Worm (Caenorhabditis elegans) whole organism, mixed stage, embryonic: ENCODE results near the gene F36H5.12.

Source experiments
- M03D4.4 ChIP-seq: sonication (generic microtip); optimal IDR thresholded peaks from 2 replicates; lab custom pipeline; 2017; ENCODE audit warnings: mild to moderate bottlenecking, missing genetic modification characterization, missing compliant biosample characterization
- bed-3 ChIP-seq: fragments of 200-800 bp; sonication (Bioruptor generic); optimal IDR thresholded peaks from 3 replicates; lab custom pipeline; 2018; ENCODE audit warnings: mild to moderate bottlenecking, missing genetic modification characterization, moderate library complexity, missing compliant biosample characterization
- blmp-1 ChIP-seq: fragments of 150-350 bp; optimal IDR thresholded peaks from 2 replicates; lab custom pipeline; 2014; ENCODE audit warnings: missing biosample characterization, missing genetic modification characterization
- ceh-39 ChIP-seq: fragments of 150-350 bp; optimal IDR thresholded peaks from 2 replicates; lab custom pipeline; 2014; ENCODE audit warnings: missing biosample characterization, missing genetic modification characterization
- ceh-43 ChIP-seq: fragments of 200-800 bp; sonication (Bioruptor generic); optimal IDR thresholded peaks from 2 replicates; lab custom pipeline; 2018; ENCODE audit warnings: mild to moderate bottlenecking, missing genetic modification characterization, moderate library complexity, missing compliant biosample characterization
- ceh-83 ChIP-seq: fragments of 200-800 bp; sonication (Bioruptor generic); optimal IDR thresholded peaks from 2 replicates; lab custom pipeline; 2018; ENCODE audit warnings: mild to moderate bottlenecking, missing genetic modification characterization, missing compliant biosample characterization
- ces-1 ChIP-seq: fragments of 150-350 bp; optimal IDR thresholded peaks from 2 replicates; lab custom pipeline; 2014; ENCODE audit warnings: missing biosample characterization, missing genetic modification reagents, missing genetic modification characterization
- cnd-1 ChIP-seq: fragments of 200-800 bp; sonication (Bioruptor generic); optimal IDR thresholded peaks from 2 replicates; lab custom pipeline; 2018; ENCODE audit warnings: mild to moderate bottlenecking, missing genetic modification characterization, missing compliant biosample characterization
- drap-1 ChIP-seq: fragments of 200-800 bp; sonication (Bioruptor generic); optimal IDR thresholded peaks from 3 replicates; lab custom pipeline; 2018; ENCODE audit warnings: mild to moderate bottlenecking, missing genetic modification characterization, missing compliant biosample characterization
- elt-1 ChIP-seq: sonication (generic microtip); optimal IDR thresholded peaks from 2 replicates; lab custom pipeline; 2017; ENCODE audit warnings: missing genetic modification characterization, mild to moderate bottlenecking, missing compliant biosample characterization, antibody characterized with exemption, moderate library complexity, borderline replicate concordance; ENCODE audit not compliant: insufficient read depth
- elt-3 ChIP-seq: fragments of 150-350 bp; optimal IDR thresholded peaks from 2 replicates; lab custom pipeline; 2014; ENCODE audit warnings: missing biosample characterization, missing genetic modification characterization
- flh-1 ChIP-seq: fragments of 200-800 bp; sonication (Bioruptor generic); optimal IDR thresholded peaks from 2 replicates; lab custom pipeline; 2018; ENCODE audit warnings: mild to moderate bottlenecking, missing genetic modification characterization, moderate library complexity, missing compliant biosample characterization
- ham-2 ChIP-seq: fragments of 200-800 bp; sonication (Bioruptor generic); optimal IDR thresholded peaks from 2 replicates; lab custom pipeline; 2018; ENCODE audit warnings: mild to moderate bottlenecking, missing genetic modification characterization, missing compliant biosample characterization
- hlh-1 ChIP-seq: fragments of 150-350 bp; optimal IDR thresholded peaks from 2 replicates; lab custom pipeline; 2014; ENCODE audit warnings: missing biosample characterization, missing genetic modification reagents, missing genetic modification characterization
- lin-13 ChIP-seq: fragments of 150-350 bp; optimal IDR thresholded peaks from 2 replicates; lab custom pipeline; 2014; ENCODE audit warnings: missing biosample characterization, missing genetic modification characterization
- lin-32 ChIP-seq: fragments of 200-800 bp; sonication (Bioruptor generic); optimal IDR thresholded peaks from 2 replicates; lab custom pipeline; 2018; ENCODE audit warnings: mild to moderate bottlenecking, missing genetic modification characterization, missing compliant biosample characterization
- lsy-2 ChIP-seq: fragments of 150-350 bp; optimal IDR thresholded peaks from 2 replicates; lab custom pipeline; 2014; ENCODE audit warnings: missing biosample characterization, missing genetic modification characterization
- mab-5 ChIP-seq: fragments of 150-350 bp; optimal IDR thresholded peaks from 2 replicates; lab custom pipeline; 2014; ENCODE audit warnings: missing biosample characterization, missing genetic modification characterization
- mep-1 ChIP-seq: fragments of 150-350 bp; optimal IDR thresholded peaks from 2 replicates; lab custom pipeline; 2017; ENCODE audit warnings: missing biosample characterization, missing genetic modification reagents, missing genetic modification characterization, inconsistent platforms
- nhr-12 ChIP-seq: fragments of 150-350 bp; optimal IDR thresholded peaks from 2 replicates; lab custom pipeline; 2014; ENCODE audit warnings: missing biosample characterization, missing genetic modification characterization
- nhr-2 ChIP-seq: fragments of 150-350 bp; optimal IDR thresholded peaks from 2 replicates; lab custom pipeline; 2014; ENCODE audit warnings: missing biosample characterization, missing genetic modification characterization
- nhr-237 ChIP-seq: fragments of 150-350 bp; optimal IDR thresholded peaks from 2 replicates; lab custom pipeline; 2014; ENCODE audit warnings: missing biosample characterization, missing genetic modification characterization
- nhr-28 ChIP-seq: fragments of 150-350 bp; optimal IDR thresholded peaks from 2 replicates; lab custom pipeline; 2014; ENCODE audit warnings: missing biosample characterization, missing genetic modification characterization
- pha-4 ChIP-seq: fragments of 150-350 bp; optimal IDR thresholded peaks from 2 replicates; lab custom pipeline; 2018; ENCODE audit warnings: missing biosample characterization, missing genetic modification reagents, missing genetic modification characterization
- sem-2 ChIP-seq: fragments of 200-800 bp; sonication (Bioruptor generic); optimal IDR thresholded peaks from 2 replicates; lab custom pipeline; 2018; ENCODE audit warnings: mild to moderate bottlenecking, missing genetic modification characterization, missing compliant biosample characterization
- snpc-4 ChIP-seq: fragments of 150-350 bp; optimal IDR thresholded peaks from 2 replicates; lab custom pipeline; 2014; ENCODE audit warnings: missing biosample characterization, missing genetic modification characterization
- tbx-8 ChIP-seq: fragments of 200-800 bp; sonication (Bioruptor generic); optimal IDR thresholded peaks from 2 replicates; lab custom pipeline; 2018; ENCODE audit warnings: mild to moderate bottlenecking, missing genetic modification characterization, moderate library complexity, missing compliant biosample characterization
- unc-62 ChIP-seq: fragments of 150-350 bp; optimal IDR thresholded peaks from 2 replicates; lab custom pipeline; 2014; ENCODE audit warnings: missing biosample characterization, missing genetic modification reagents, missing genetic modification characterization
- zip-8 ChIP-seq: fragments of 150-350 bp; optimal IDR thresholded peaks from 2 replicates; lab custom pipeline; 2014; ENCODE audit warnings: missing biosample characterization, missing genetic modification characterization
- ztf-11 ChIP-seq: fragments of 150-350 bp; optimal IDR thresholded peaks from 2 replicates; lab custom pipeline; 2014; ENCODE audit warnings: missing biosample characterization, missing genetic modification characterization

F36H5.12 gene

DNA sequence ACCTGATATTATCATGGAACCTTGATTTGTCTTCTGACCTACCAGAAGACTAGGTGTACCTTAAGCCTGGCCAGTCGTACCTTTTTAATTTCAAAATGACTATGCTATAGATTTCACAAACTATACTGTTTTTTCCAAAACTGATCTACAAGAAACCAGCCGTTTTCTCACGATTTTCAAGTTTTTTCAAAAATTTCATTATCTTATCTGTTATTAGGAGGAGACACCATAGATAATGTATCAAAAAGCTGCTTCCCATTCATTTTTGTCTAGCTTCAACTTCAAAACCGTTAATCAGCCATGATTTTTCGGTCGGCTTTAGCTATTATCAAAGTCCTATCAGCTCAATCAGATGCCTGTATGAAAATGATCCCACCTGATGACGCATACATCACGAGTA lies at the start of gene F36H5.12:
Gene F36H5.12 (plus strand): TSS at position 301 of the 400 bp plus-strand sequence.
- TF ChIP-seq ham-2 (no peak), sem-2 (no peak), zip-8 (tag; lab: Kevin White, UChicago) (no peak), mep-1 (tag; lab: Kevin White, UChicago) (no peak), pha-4 (tag; lab: Kevin White, UChicago) (no peak), mab-5 (tag; lab: Kevin White, UChicago) (no peak), hlh-1 (no peak), lin-32 (GFP tag; lab: Kevin White, UChicago) (no peak), nhr-12 (tag; lab: Kevin White, UChicago) (no peak), ztf-11 (tag; lab: Kevin White, UChicago) (no peak), elt-1 (tag; lab: Kevin White, UChicago) (no peak), cnd-1 (tag; lab: Kevin White, UChicago) (no peak), ceh-43 (GFP tag; lab: Kevin White, UChicago) (no peak), ces-1 (GFP tag; lab: Kevin White, UChicago) (no peak)

DNA sequence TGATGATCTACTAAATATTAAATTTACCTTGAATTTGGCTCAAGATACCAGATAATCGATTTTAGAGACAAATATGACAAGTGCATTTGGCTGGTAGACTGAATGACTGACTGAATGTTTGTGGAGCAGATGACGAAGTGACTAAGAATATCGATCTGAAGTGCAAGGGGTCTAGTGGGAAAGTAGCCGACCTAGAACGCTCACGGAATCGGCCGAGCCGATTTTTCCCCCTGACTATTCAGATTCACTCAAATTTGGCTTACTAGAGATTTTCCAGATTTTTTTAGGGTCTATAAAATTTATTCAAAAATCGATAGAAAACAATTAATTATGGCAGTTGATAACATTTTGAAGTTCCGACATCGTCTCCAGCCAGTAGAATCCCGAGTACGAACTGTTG lies 48.1 kb upstream of the F36H5.12 start, which contains the start of gene fbxc-26:
Gene fbxc-26 (minus strand): TSS at position 101 of the 400 bp plus-strand sequence.
- TF ChIP-seq blmp-1 (tag; lab: Kevin White, UChicago) (no peak), elt-3 (tag; lab: Kevin White, UChicago) (no peak), nhr-2 (tag; lab: Kevin White, UChicago) (no peak), nhr-28 (tag; lab: Kevin White, UChicago) (no peak), flh-1 (GFP tag; lab: Kevin White, UChicago) (no peak), ces-1 (GFP tag; lab: Kevin White, UChicago) (no peak), cnd-1 (tag; lab: Kevin White, UChicago) (no peak), nhr-237 (tag; lab: Kevin White, UChicago) (no peak), tbx-8 (GFP tag; lab: Kevin White, UChicago) (no peak), bed-3 (GFP tag; lab: Kevin White, UChicago) (no peak), mab-5 (tag; lab: Kevin White, UChicago) (no peak), lin-13 (no peak), lin-32 (GFP tag; lab: Kevin White, UChicago) (no peak)

DNA sequence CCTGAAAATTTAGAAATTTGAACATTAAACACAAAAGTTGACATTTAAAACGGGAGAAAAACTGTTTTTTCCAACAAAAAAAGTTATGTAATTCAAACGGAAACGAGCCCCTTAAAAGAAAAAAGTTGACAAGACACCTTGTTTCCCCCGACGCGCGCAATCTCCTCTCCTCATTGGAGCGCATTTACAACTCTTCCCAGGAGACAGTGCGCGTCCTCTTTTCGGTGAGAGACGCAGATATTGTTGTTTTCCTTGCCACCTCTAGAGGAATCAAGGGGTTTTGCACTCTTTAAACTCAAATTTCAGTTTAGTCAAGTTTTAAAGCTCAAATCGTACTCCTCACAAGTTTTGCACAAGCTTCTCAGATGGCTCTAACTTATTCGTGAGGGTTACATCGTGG lies 46.8 kb upstream of the F36H5.12 start, which contains the start of gene F58E1.13:
Gene F58E1.13 (minus strand): TSS at position 12 of the 400 bp plus-strand sequence.
- no peak for TF ChIP-seq nhr-12 (tag; lab: Kevin White, UChicago)
- TF ChIP-seq nhr-237 (tag; lab: Kevin White, UChicago) = no peak
- no peak for TF ChIP-seq elt-1 (tag; lab: Kevin White, UChicago)
- no peak for TF ChIP-seq ceh-83 (GFP tag; lab: Kevin White, UChicago)
- no peak for TF ChIP-seq ztf-11 (tag; lab: Kevin White, UChicago)
- TF ChIP-seq drap-1 (GFP tag; lab: Kevin White, UChicago) = no peak
- no peak for TF ChIP-seq tbx-8 (GFP tag; lab: Kevin White, UChicago)

DNA sequence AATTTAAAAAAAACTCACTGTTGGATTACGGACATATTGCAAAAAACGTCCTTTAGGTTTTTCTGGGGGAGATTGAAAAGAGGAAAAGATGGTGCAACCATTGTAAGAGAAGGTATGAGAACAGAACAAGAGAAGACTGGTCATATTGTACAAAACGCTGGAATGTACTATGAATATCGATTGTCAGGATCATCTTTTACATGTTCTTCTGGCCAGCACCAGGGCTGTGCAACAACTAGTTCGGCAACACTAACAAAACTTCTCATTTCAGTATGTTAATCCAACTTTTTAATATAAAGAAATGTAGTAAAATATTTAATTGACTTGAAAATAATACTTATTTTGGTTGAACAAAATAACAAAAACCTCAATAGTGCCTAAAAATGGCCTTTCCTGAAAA lies 39.3 kb upstream of the F36H5.12 start, which contains the start of gene fbxb-47:
Gene fbxb-47 (minus strand): TSS at position 101 of the 400 bp plus-strand sequence.
- TF ChIP-seq snpc-4 = no peak
- no peak for TF ChIP-seq M03D4.4
- no peak for TF ChIP-seq cnd-1 (tag; lab: Kevin White, UChicago)
- TF ChIP-seq unc-62 = no peak
- TF ChIP-seq ceh-39 = no peak
- no peak for TF ChIP-seq lsy-2 (tag; lab: Kevin White, UChicago)
- TF ChIP-seq pha-4 (tag; lab: Kevin White, UChicago) = no peak

DNA sequence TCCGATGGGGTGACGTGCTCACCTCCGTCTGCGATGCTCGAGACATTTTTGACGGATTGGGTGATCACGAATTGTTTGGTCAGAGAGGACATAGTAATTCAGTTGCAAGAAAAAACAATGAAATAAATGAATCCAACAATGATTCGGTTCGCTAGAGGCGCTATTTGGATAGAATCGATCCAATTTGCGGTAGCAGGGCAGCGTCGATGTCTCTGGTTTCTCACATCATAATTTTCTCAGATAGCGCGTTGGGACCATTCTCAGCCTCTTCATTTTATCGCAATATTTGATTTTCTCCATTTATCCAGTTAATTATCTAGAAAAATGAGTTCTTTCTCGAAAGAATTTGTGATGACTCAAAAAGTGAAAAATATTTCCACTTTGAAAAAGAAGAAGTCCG lies 36.2 kb upstream of the F36H5.12 start, which contains the start of gene sdz-18:
Gene sdz-18 (minus strand): TSS at position 101 of the 400 bp plus-strand sequence.
- no peak for TF ChIP-seq mab-5 (tag; lab: Kevin White, UChicago)
- no peak for TF ChIP-seq ceh-39
- no peak for TF ChIP-seq nhr-12 (tag; lab: Kevin White, UChicago)
- TF ChIP-seq snpc-4 = no peak
- TF ChIP-seq mep-1 (tag; lab: Kevin White, UChicago) = no peak
- TF ChIP-seq tbx-8 (GFP tag; lab: Kevin White, UChicago) = no peak
- no peak for TF ChIP-seq ham-2
- no peak for TF ChIP-seq nhr-2 (tag; lab: Kevin White, UChicago)
- TF ChIP-seq, all 35 proteins: peak for 0
